Worm (Caenorhabditis elegans): ENCODE data around the gene ugt-22.

- no peak for TF ChIP-seq hlh-8 (tag; optimal IDR thresholded peaks at IDR 0.05)
- TF ChIP-seq pag-3 (tag; optimal IDR thresholded peaks at IDR 0.05; ENCODE audit: borderline replicate concordance), result no peak
Observed at ce11 chrIV:13600643-13601042, 38.4 kb upstream of the ugt-22 start.

All from whole organism, late embryonic.